Worm (Caenorhabditis elegans) whole organism, L2 larva: ENCODE data around the gene pqn-10.

Experiments used
- C34F6.9 ChIP-seq: fragments of 150-350 bp; optimal IDR thresholded peaks from 2 replicates; lab custom pipeline; 2014; ENCODE audit warnings: missing biosample characterization, missing genetic modification characterization
- F13H6.1 ChIP-seq: sonication (generic microtip); optimal IDR thresholded peaks from 2 replicates; lab custom pipeline; 2016; ENCODE audit warnings: missing genetic modification characterization, missing compliant biosample characterization
- R02D3.7 ChIP-seq: fragments of 150-350 bp; optimal IDR thresholded peaks from 2 replicates; lab custom pipeline; 2014; ENCODE audit warnings: missing biosample characterization, missing genetic modification characterization
- Y55F3AM.14 ChIP-seq: fragments of 200-800 bp; sonication (Bioruptor generic); optimal IDR thresholded peaks from 2 replicates; lab custom pipeline; 2018; ENCODE audit warnings: mild to moderate bottlenecking, missing genetic modification characterization, missing compliant biosample characterization
- ZK546.5 ChIP-seq: sonication (generic microtip); optimal IDR thresholded peaks from 2 replicates; lab custom pipeline; 2017; ENCODE audit warnings: missing biosample characterization, missing genetic modification characterization
- alr-1 ChIP-seq: fragments of 150-350 bp; optimal IDR thresholded peaks from 2 replicates; lab custom pipeline; 2014; ENCODE audit warnings: missing biosample characterization, missing genetic modification characterization
- aly-2 ChIP-seq: fragments of 150-350 bp; optimal IDR thresholded peaks from 2 replicates; lab custom pipeline; 2014; ENCODE audit warnings: missing biosample characterization, missing genetic modification characterization
- ama-1 ChIP-seq: fragments of 150-350 bp; optimal IDR thresholded peaks from 2 replicates; lab custom pipeline; 2018; ENCODE audit warnings: inconsistent platforms
- ceh-16 ChIP-seq: fragments of 150-350 bp; optimal IDR thresholded peaks from 2 replicates; lab custom pipeline; 2014; ENCODE audit warnings: missing biosample characterization, missing genetic modification characterization
- crh-2 ChIP-seq: sonication (generic microtip); optimal IDR thresholded peaks from 2 replicates; lab custom pipeline; 2017; ENCODE audit warnings: missing biosample characterization, missing genetic modification characterization
- elt-1 ChIP-seq: fragments of 150-350 bp; optimal IDR thresholded peaks from 2 replicates; lab custom pipeline; 2014; ENCODE audit warnings: missing biosample characterization, missing genetic modification characterization
- fos-1 ChIP-seq: fragments of 150-350 bp; optimal IDR thresholded peaks from 2 replicates; lab custom pipeline; 2014; ENCODE audit warnings: missing biosample characterization, missing genetic modification characterization
- lin-13 ChIP-seq: fragments of 150-350 bp; optimal IDR thresholded peaks from 2 replicates; lab custom pipeline; 2014; ENCODE audit warnings: missing biosample characterization, missing genetic modification reagents, missing genetic modification characterization
- lin-39 ChIP-seq: fragments of 150-350 bp; optimal IDR thresholded peaks from 2 replicates; lab custom pipeline; 2014; ENCODE audit warnings: missing biosample characterization, missing genetic modification reagents, missing genetic modification characterization
- lsy-2 ChIP-seq, 2 experiments: fragments of 150-350 bp in 1 of 2; sonication (generic microtip) in 1 of 2; optimal IDR thresholded peaks; 2 replicates each; lab custom pipeline; 2014 to 2017; ENCODE audit warnings: missing biosample characterization in 2 of 2, missing genetic modification characterization in 2 of 2
- mbf-1 ChIP-seq: sonication (generic microtip); optimal IDR thresholded peaks from 2 replicates; lab custom pipeline; 2017; ENCODE audit warnings: missing biosample characterization, missing genetic modification characterization
- mdl-1 ChIP-seq, 2 experiments: fragments of 150-350 bp in 1 of 2; sonication (generic microtip) in 1 of 2; optimal IDR thresholded peaks; 2 replicates each; lab custom pipeline; 2017; ENCODE audit warnings: missing biosample characterization in 2 of 2, missing genetic modification characterization in 2 of 2
- nhr-11 ChIP-seq: fragments of 150-350 bp; optimal IDR thresholded peaks from 2 replicates; lab custom pipeline; 2014; ENCODE audit warnings: missing biosample characterization, missing genetic modification characterization
- nhr-12 ChIP-seq: fragments of 150-350 bp; optimal IDR thresholded peaks from 2 replicates; lab custom pipeline; 2014; ENCODE audit warnings: missing biosample characterization, missing genetic modification characterization
- nhr-21 ChIP-seq: fragments of 150-350 bp; optimal IDR thresholded peaks from 2 replicates; lab custom pipeline; 2014; ENCODE audit warnings: missing biosample characterization, missing genetic modification characterization
- nhr-23 ChIP-seq: fragments of 150-350 bp; optimal IDR thresholded peaks from 2 replicates; lab custom pipeline; 2014; ENCODE audit warnings: missing biosample characterization, missing genetic modification reagents, missing genetic modification characterization
- nhr-237 ChIP-seq: fragments of 150-350 bp; optimal IDR thresholded peaks from 2 replicates; lab custom pipeline; 2014; ENCODE audit warnings: missing biosample characterization, missing genetic modification characterization
- nhr-25 ChIP-seq: fragments of 150-350 bp; sonication (generic microtip); optimal IDR thresholded peaks from 3 replicates; lab custom pipeline; 2014; ENCODE audit warnings: missing biosample characterization, missing genetic modification characterization
- nhr-6 ChIP-seq: fragments of 150-350 bp; optimal IDR thresholded peaks from 2 replicates; lab custom pipeline; 2014; ENCODE audit warnings: missing biosample characterization, missing genetic modification characterization
- nhr-77 ChIP-seq: fragments of 150-350 bp; optimal IDR thresholded peaks from 2 replicates; lab custom pipeline; 2014; ENCODE audit warnings: missing biosample characterization, missing genetic modification characterization
- peb-1 ChIP-seq: fragments of 150-350 bp; optimal IDR thresholded peaks from 2 replicates; lab custom pipeline; 2014; ENCODE audit warnings: missing biosample characterization, missing genetic modification characterization
- skn-1 ChIP-seq: sonication (generic microtip); optimal IDR thresholded peaks from 2 replicates; lab custom pipeline; 2017; ENCODE audit warnings: missing biosample characterization, missing genetic modification characterization
- sma-3 ChIP-seq: sonication (generic microtip); optimal IDR thresholded peaks from 2 replicates; lab custom pipeline; 2016; ENCODE audit warnings: missing genetic modification reagents, missing genetic modification characterization, missing compliant biosample characterization
- sma-9 ChIP-seq, 2 experiments: fragments of 150-350 bp in 1 of 2; sonication (generic microtip) in 1 of 2; optimal IDR thresholded peaks; 2 replicates each; lab custom pipeline; 2014 to 2016; ENCODE audit warnings: missing genetic modification characterization in 2 of 2, mild to moderate bottlenecking in 1 of 2, missing biosample characterization in 1 of 2, missing compliant biosample characterization in 1 of 2, missing genetic modification reagents in 1 of 2, moderate library complexity in 1 of 2
- snpc-4 ChIP-seq: fragments of 150-350 bp; optimal IDR thresholded peaks from 2 replicates; lab custom pipeline; 2014; ENCODE audit warnings: missing biosample characterization, missing genetic modification characterization
- unc-55 ChIP-seq: fragments of 150-350 bp; sonication (generic microtip); optimal IDR thresholded peaks from 3 replicates; lab custom pipeline; 2014; ENCODE audit warnings: missing biosample characterization, missing genetic modification reagents, missing genetic modification characterization
- ztf-1 ChIP-seq: fragments of 200-800 bp; sonication (Bioruptor generic); conservative IDR thresholded peaks from 2 replicates; pipeline ENCODE4 v1.3.6; 2022; ENCODE audit warnings: missing genetic modification characterization, missing compliant biosample characterization
- ztf-4 ChIP-seq: fragments of 150-350 bp; optimal IDR thresholded peaks from 2 replicates; lab custom pipeline; 2014; ENCODE audit warnings: missing biosample characterization, missing genetic modification characterization

pqn-10 gene

ce11 chrIII:6488916-6489315 is 39.1 kb upstream of the pqn-10 start (continued):
- no peak for TF ChIP-seq nhr-237
- TF ChIP-seq nhr-77 (tag; lab: Kevin White, UChicago): no peak
- no peak for TF ChIP-seq elt-1 (tag; lab: Kevin White, UChicago)
- TF ChIP-seq nhr-25 (tag; lab: Kevin White, UChicago): no peak
- peak; percentile 71 to 75 for TF ChIP-seq lsy-2 (tag; optimal IDR thresholded peaks at IDR 0.05; lab: Kevin White, UChicago)

ce11 chrIII:6489493-6489892 is 38.5 kb upstream of the pqn-10 start, which contains the start of gene rpt-3:
rpt-3 (plus strand) TSS chrIII:6489793.
- no peak for TF ChIP-seq sma-3 (GFP tag; lab: Kevin White, UChicago)
- TF ChIP-seq unc-55 (GFP tag; lab: Kevin White, UChicago): no peak
- TF ChIP-seq snpc-4 (tag; lab: Kevin White, UChicago): no peak
- TF ChIP-seq aly-2 (tag; lab: Kevin White, UChicago): no peak

ce11 chrIII:6490989-6491388 is 37.0 kb upstream of the pqn-10 start:
- TF ChIP-seq unc-55 (GFP tag; lab: Kevin White, UChicago) (no peak), nhr-25 (tag; lab: Kevin White, UChicago) (no peak), nhr-6 (tag; lab: Kevin White, UChicago) (no peak), sma-3 (GFP tag; lab: Kevin White, UChicago) (no peak), F13H6.1 (tag; lab: Kevin White, UChicago) (no peak), lin-13 (GFP tag; lab: Kevin White, UChicago) (no peak), ztf-1 (GFP tag; lab: Robert Waterston, UW) (no peak), nhr-77 (tag; lab: Kevin White, UChicago) (no peak), snpc-4 (tag; lab: Kevin White, UChicago) (no peak), ama-1 (lab: Kevin White, UChicago) (no peak), aly-2 (tag; lab: Kevin White, UChicago) (no peak), ztf-4 (tag; lab: Kevin White, UChicago) (no peak), R02D3.7 (tag; lab: Kevin White, UChicago) (no peak), skn-1 (no peak), peb-1 (tag; lab: Kevin White, UChicago) (no peak), lsy-2 (tag; optimal IDR thresholded peaks at IDR 0.05; lab: Kevin White, UChicago) (no peak), mbf-1 (tag; lab: Kevin White, UChicago) (no peak)

ce11 chrIII:6492807-6493206 is 35.2 kb upstream of the pqn-10 start, which contains the start of gene srb-11:
srb-11 (minus strand) TSS chrIII:6492907.
- TF ChIP-seq nhr-77 (tag; lab: Kevin White, UChicago) (no peak), R02D3.7 (tag; lab: Kevin White, UChicago) (no peak), unc-55 (GFP tag; lab: Kevin White, UChicago) (no peak), mdl-1 (tag; optimal IDR thresholded peaks at IDR 0.05; lab: Kevin White, UChicago) (no peak), elt-1 (tag; lab: Kevin White, UChicago) (no peak), nhr-6 (tag; lab: Kevin White, UChicago) (no peak), nhr-21 (tag; lab: Kevin White, UChicago) (no peak), nhr-11 (tag; lab: Kevin White, UChicago) (no peak), sma-3 (GFP tag; lab: Kevin White, UChicago) (no peak), alr-1 (tag; lab: Kevin White, UChicago) (no peak), ama-1 (lab: Kevin White, UChicago) (no peak), ceh-16 (tag; lab: Kevin White, UChicago) (no peak), crh-2 (no peak), nhr-25 (tag; lab: Kevin White, UChicago) (no peak), Y55F3AM.14 (GFP tag; lab: Kevin White, UChicago) (no peak), C34F6.9 (tag; lab: Kevin White, UChicago) (no peak), ZK546.5 (tag; lab: Kevin White, UChicago) (no peak), nhr-23 (tag; lab: Kevin White, UChicago) (no peak), lsy-2 (tag; optimal IDR thresholded peaks at IDR 0.05; lab: Kevin White, UChicago) (no peak), lin-39 (tag; lab: Kevin White, UChicago) (no peak)

- TF ChIP-seq alr-1 (tag; lab: Kevin White, UChicago): no peak
- TF ChIP-seq sma-9 (GFP tag; optimal IDR thresholded peaks at IDR 0.05; lab: Kevin White, UChicago): peak; percentile 24
- TF ChIP-seq sma-9 (tag; optimal IDR thresholded peaks at IDR 0.05; lab: Kevin White, UChicago): no peak
- no peak for TF ChIP-seq nhr-12
- peak; percentile 61 for TF ChIP-seq fos-1 (tag; lab: Kevin White, UChicago)
Observed at ce11 chrIII:6495191-6495723, 32.7 kb upstream of the pqn-10 start, which contains the start of gene F23F12.13. F23F12.13 (plus strand) TSS chrIII:6495673.
